Fruit fly (Drosophila melanogaster): ENCODE results near the gene CG15721.
A peak's percentile ranks its signal among the peaks of the same experiment; 100 is the strongest.

Gene CG15721

DNA sequence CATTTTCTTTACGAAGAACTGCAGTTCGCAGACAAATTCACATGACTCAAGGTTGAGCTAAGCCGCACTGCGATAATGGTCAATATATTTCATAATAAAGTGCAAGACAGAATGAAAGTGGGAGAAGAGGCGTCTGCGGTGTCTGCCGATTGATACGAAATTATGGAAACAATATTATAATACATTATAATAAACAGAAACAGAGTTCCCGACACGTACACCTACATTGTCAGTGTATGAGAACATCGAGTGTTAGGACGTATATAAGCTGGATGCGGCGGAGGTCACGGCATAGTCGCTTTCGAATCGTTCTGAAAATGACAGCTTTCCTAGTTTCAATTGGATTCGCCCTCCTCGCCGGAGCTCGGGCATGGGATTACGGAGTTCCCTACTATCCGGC is at the start of gene CG15721:
Gene CG15721, plus strand, starts transcription at position 301 of the 400 bp plus-strand sequence.
- no peak for TF ChIP-seq CG33017 (tag; optimal IDR thresholded peaks at IDR 0.05)
- TF ChIP-seq CG12768 (GFP tag; optimal IDR thresholded peaks at IDR 0.05): no peak
- no peak for TF ChIP-seq CG1620 (GFP tag; optimal IDR thresholded peaks at IDR 0.05)
- no peak for TF ChIP-seq toe (GFP tag; optimal IDR thresholded peaks at IDR 0.05)
- TF ChIP-seq ovo (GFP tag; optimal IDR thresholded peaks at IDR 0.05): no peak
- TF ChIP-seq cic (GFP tag; optimal IDR thresholded peaks at IDR 0.05): no peak
- TF ChIP-seq tj (GFP tag; optimal IDR thresholded peaks at IDR 0.05): no peak
- TF ChIP-seq Hr96 (GFP tag; optimal IDR thresholded peaks at IDR 0.05): no peak
- no peak for TF ChIP-seq Crg-1 (GFP tag; optimal IDR thresholded peaks at IDR 0.05)
- no peak for TF ChIP-seq cnc (optimal IDR thresholded peaks at IDR 0.05)
- TF ChIP-seq CG11617 (GFP tag; optimal IDR thresholded peaks at IDR 0.05): no peak
- TF ChIP-seq Mnt (GFP tag; optimal IDR thresholded peaks at IDR 0.05): no peak
- no peak for TF ChIP-seq CG5204 (GFP tag; optimal IDR thresholded peaks at IDR 0.05)
- no peak for TF ChIP-seq bab1 (GFP tag; optimal IDR thresholded peaks at IDR 0.05)
- TF ChIP-seq CG7101 (tag; optimal IDR thresholded peaks at IDR 0.05): no peak
- TF ChIP-seq kay (GFP tag; ENCODE audit: borderline replicate concordance): no peak
- no peak for TF ChIP-seq Clk (GFP tag; optimal IDR thresholded peaks at IDR 0.05)
- TF ChIP-seq pad (GFP tag; optimal IDR thresholded peaks at IDR 0.05): no peak
- TF ChIP-seq CG14711 (tag; optimal IDR thresholded peaks at IDR 0.05): no peak

DNA sequence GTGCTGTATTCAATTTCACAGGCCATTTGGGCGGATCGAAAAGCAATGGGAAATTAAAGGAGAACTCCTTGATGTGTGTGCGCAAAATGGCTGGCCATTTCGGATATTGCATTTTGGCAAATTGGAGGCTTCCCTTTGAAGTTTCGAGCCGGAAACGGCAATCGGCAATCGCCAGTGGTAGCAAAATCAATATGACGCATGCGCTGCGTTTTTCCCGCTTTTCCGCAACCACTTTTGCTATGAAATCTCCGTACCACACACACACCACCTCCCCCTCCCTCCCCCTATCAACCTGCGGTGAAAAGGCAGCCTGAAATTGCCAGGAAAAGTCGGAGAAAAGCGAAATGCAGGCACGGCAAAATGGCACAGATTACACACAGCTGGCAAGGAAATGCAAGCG is 48.2 kb upstream of the CG15721 start:
- TF ChIP-seq CG1620 (GFP tag; optimal IDR thresholded peaks at IDR 0.05): no peak

DNA sequence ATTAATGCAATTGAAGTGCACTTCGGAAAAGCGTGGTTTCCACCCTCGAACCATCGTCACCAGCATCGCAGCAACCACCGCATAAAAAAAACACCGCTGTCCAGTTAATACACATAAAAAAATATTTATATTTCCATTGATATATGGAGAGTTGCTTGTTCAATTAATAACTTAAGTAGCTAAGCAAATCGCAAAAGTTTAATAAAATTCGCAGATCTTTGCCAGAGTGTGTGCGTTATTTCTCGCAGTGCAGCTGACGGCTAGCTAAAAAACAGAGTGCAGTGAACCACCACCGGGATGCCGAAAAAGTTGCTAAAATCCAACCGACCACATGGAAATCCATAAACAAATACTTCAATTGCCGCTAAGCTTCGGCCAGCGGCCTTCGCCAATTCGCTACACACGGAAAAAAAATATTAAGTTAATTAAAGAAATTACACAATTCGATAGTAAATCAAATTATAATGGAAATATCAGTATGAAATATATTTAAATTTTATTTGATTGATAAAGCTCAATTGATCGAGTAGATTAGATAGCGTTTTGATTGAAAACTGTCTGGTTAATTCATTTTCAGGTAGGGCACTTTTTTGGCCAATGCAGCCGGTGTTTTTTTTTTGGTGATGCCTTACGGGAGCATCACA is 47.1 kb upstream of the CG15721 start:
- no peak for TF ChIP-seq CG1620 (GFP tag; optimal IDR thresholded peaks at IDR 0.05)
- no peak for TF ChIP-seq cic (GFP tag; optimal IDR thresholded peaks at IDR 0.05)
- TF ChIP-seq CG5204 (GFP tag; optimal IDR thresholded peaks at IDR 0.05): no peak
- TF ChIP-seq CG7045 (GFP tag; optimal IDR thresholded peaks at IDR 0.05): no peak
- TF ChIP-seq cnc (optimal IDR thresholded peaks at IDR 0.05): no peak
- TF ChIP-seq Crg-1 (GFP tag; optimal IDR thresholded peaks at IDR 0.05): no peak
- no peak for TF ChIP-seq kay (GFP tag; ENCODE audit: borderline replicate concordance)
- TF ChIP-seq CG14711 (tag; optimal IDR thresholded peaks at IDR 0.05): no peak
- TF ChIP-seq Clk (GFP tag; optimal IDR thresholded peaks at IDR 0.05): no peak
- TF ChIP-seq Mnt (GFP tag; optimal IDR thresholded peaks at IDR 0.05): no peak
- TF ChIP-seq Hr96 (GFP tag; optimal IDR thresholded peaks at IDR 0.05): no peak
- no peak for TF ChIP-seq CG12768 (GFP tag; optimal IDR thresholded peaks at IDR 0.05)
- no peak for TF ChIP-seq tj (GFP tag; optimal IDR thresholded peaks at IDR 0.05)
- TF ChIP-seq ovo (GFP tag; optimal IDR thresholded peaks at IDR 0.05): no peak

DNA sequence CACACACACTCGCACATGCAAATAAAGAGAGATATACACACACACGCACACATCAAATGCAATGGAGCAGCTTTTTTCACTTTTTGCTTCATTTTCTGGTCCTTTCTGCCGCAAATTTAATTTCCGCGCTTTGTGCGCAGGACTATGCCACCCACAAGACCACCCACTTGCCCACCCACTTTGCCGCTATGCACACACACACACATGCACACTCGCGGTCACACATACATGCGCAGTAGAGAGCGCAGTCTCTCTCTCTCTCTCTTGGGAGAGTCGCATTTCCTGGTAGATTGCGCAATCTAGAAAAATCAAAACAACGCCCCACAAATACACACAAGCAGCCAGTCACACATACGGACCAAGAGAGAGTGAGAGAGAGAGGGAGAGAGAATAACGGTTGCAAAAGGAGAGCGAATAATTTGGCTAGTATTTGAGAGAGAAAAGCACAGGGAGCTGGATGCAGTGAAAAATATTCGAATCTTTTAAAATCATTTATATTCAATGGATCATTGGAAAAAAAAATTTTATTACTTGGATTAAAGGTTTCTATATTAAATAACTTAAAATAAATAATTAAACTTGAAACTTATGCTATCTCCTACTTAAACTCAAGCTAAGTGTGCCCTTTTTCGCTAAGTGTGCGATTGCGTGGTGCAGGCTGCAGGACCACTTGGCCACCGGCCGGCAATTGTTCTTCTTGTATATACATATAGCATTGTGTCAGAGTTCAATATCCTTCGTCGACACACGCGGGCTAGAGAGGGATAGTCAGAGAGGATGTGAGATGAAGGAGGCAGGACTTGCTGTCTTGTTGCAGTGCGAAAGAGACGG is 44.9 kb upstream of the CG15721 start:
- TF ChIP-seq kay (GFP tag; ENCODE audit: borderline replicate concordance): no peak
- TF ChIP-seq Crg-1 (GFP tag; optimal IDR thresholded peaks at IDR 0.05): no peak
- TF ChIP-seq CG12768 (GFP tag; optimal IDR thresholded peaks at IDR 0.05): peak; percentile 8
- TF ChIP-seq pad (GFP tag; optimal IDR thresholded peaks at IDR 0.05): peak; percentile 2
- TF ChIP-seq toe (GFP tag; optimal IDR thresholded peaks at IDR 0.05): no peak
- no peak for TF ChIP-seq CG7045 (GFP tag; optimal IDR thresholded peaks at IDR 0.05)
- TF ChIP-seq CG7101 (tag; optimal IDR thresholded peaks at IDR 0.05): peak; percentile 29
- TF ChIP-seq Hr96 (GFP tag; optimal IDR thresholded peaks at IDR 0.05): no peak
- no peak for TF ChIP-seq cnc (optimal IDR thresholded peaks at IDR 0.05)
- TF ChIP-seq CG1620 (GFP tag; optimal IDR thresholded peaks at IDR 0.05): no peak
- TF ChIP-seq ovo (GFP tag; optimal IDR thresholded peaks at IDR 0.05): no peak
- TF ChIP-seq CG14711 (tag; optimal IDR thresholded peaks at IDR 0.05): no peak
- no peak for TF ChIP-seq bab1 (GFP tag; optimal IDR thresholded peaks at IDR 0.05)
- TF ChIP-seq Mnt (GFP tag; optimal IDR thresholded peaks at IDR 0.05): no peak
- no peak for TF ChIP-seq CG33017 (tag; optimal IDR thresholded peaks at IDR 0.05)
- TF ChIP-seq CG11617 (GFP tag; optimal IDR thresholded peaks at IDR 0.05): peak; percentile 28
- TF ChIP-seq tj (GFP tag; optimal IDR thresholded peaks at IDR 0.05): no peak
- no peak for TF ChIP-seq Clk (GFP tag; optimal IDR thresholded peaks at IDR 0.05)
- TF ChIP-seq CG5204 (GFP tag; optimal IDR thresholded peaks at IDR 0.05): no peak
- no peak for TF ChIP-seq cic (GFP tag; optimal IDR thresholded peaks at IDR 0.05)

DNA sequence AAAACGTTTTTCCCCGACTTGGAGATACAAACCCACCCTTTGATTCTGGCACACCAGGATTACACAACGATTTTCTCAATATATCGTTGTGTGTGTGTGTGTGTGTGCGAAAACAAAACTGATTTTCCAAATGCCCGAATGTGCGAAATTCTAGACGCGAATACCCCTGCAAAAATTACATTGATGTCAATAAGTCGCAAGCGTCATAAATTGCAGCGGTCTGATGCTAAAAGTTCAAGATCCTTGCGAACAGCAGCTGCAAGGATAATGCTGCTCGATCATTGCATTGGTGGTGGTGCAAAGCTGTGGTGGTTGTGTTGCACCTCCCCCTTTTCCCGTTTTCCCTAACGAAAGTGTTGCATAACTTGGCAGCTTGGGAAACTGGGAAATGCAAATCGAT is 42.9 kb upstream of the CG15721 start:
- TF ChIP-seq CG1620 (GFP tag; optimal IDR thresholded peaks at IDR 0.05) (no peak), bab1 (GFP tag; optimal IDR thresholded peaks at IDR 0.05) (no peak), CG7045 (GFP tag; optimal IDR thresholded peaks at IDR 0.05) (no peak), Mnt (GFP tag; optimal IDR thresholded peaks at IDR 0.05) (no peak), Crg-1 (GFP tag; optimal IDR thresholded peaks at IDR 0.05) (no peak), kay (GFP tag; ENCODE audit: borderline replicate concordance) (no peak), Clk (GFP tag; optimal IDR thresholded peaks at IDR 0.05) (no peak), CG5204 (GFP tag; optimal IDR thresholded peaks at IDR 0.05) (no peak), cic (GFP tag; optimal IDR thresholded peaks at IDR 0.05) (no peak), CG14711 (tag; optimal IDR thresholded peaks at IDR 0.05) (no peak)

DNA sequence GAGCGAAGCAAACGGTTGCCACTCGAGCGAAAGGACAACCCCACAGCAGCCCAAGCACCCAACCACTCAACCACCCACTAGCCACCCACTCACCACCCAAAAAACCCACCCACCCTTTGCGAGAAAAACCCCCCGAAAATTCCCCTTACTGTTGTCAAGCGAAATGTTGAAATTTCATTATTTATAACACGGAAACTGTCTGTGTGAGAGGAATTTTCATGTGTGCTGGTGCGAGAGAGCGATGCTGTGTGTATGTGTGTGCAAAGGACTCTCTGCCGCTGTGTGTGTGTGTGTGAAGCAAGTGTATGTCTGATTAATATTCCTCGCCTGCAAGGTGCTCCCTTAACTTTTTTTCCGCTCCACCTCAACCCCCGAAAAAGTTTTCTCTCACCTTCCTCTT is 40.7 kb upstream of the CG15721 start:
- TF ChIP-seq pad (GFP tag; optimal IDR thresholded peaks at IDR 0.05) (peak; percentile 32), cnc (optimal IDR thresholded peaks at IDR 0.05) (no peak)
